Fruit fly (Drosophila melanogaster) whole organism, embryonic: ENCODE measurements around the gene heph.

ENCODE experiments used
- Antp ChIP-seq: fragments of 200-800 bp; sonication (Bioruptor generic); optimal IDR thresholded peaks from 3 replicates; lab custom pipeline; 2016; ENCODE audit warnings: missing biosample characterization, missing genetic modification characterization
- CG12155 ChIP-seq: fragments of 200-800 bp; sonication (Bioruptor generic); optimal IDR thresholded peaks from 3 replicates; lab custom pipeline; 2016; ENCODE audit warnings: missing biosample characterization, missing genetic modification characterization
- CG12659 ChIP-seq: fragments of 200-800 bp; sonication (Bioruptor generic); optimal IDR thresholded peaks from 3 replicates; lab custom pipeline; 2017; ENCODE audit warnings: mild to moderate bottlenecking, missing biosample characterization, missing genetic modification reagents, missing genetic modification characterization
- CG13296 ChIP-seq: fragments of 200-800 bp; sonication (Bioruptor generic); optimal IDR thresholded peaks from 3 replicates; lab custom pipeline; 2018; ENCODE audit warnings: missing biosample characterization, mild to moderate bottlenecking, missing genetic modification characterization
- CG13894 ChIP-seq: fragments of 200-800 bp; sonication (Bioruptor generic); optimal IDR thresholded peaks from 3 replicates; lab custom pipeline; 2018; ENCODE audit warnings: missing biosample characterization, mild to moderate bottlenecking, missing genetic modification characterization, moderate library complexity
- CG14441 ChIP-seq: fragments of 200-800 bp; sonication (Bioruptor generic); IDR thresholded peaks from 2 replicates; pipeline ENCODE4 v1.3.6; 2022; ENCODE audit warnings: missing biosample characterization, missing genetic modification characterization
- CG15601 ChIP-seq: fragments of 200-800 bp; sonication (Bioruptor generic); optimal IDR thresholded peaks from 3 replicates; lab custom pipeline; 2019; ENCODE audit warnings: missing biosample characterization, mild to moderate bottlenecking, missing genetic modification characterization, moderate library complexity
- CG1603 ChIP-seq: fragments of 200-800 bp; sonication (Bioruptor generic); optimal IDR thresholded peaks from 2 replicates; lab custom pipeline; 2019; ENCODE audit warnings: missing biosample characterization, mild to moderate bottlenecking, missing genetic modification characterization, moderate library complexity
- CG17328 ChIP-seq: fragments of 200-800 bp; sonication (Bioruptor generic); IDR thresholded peaks from 2 replicates; pipeline ENCODE4 v1.3.6; 2022; ENCODE audit warnings: missing biosample characterization, missing genetic modification characterization
- CG17802 ChIP-seq: fragments of 200-800 bp; sonication (Bioruptor generic); optimal IDR thresholded peaks from 2 replicates; lab custom pipeline; 2018; ENCODE audit warnings: missing biosample characterization, mild to moderate bottlenecking, missing genetic modification characterization, moderate library complexity
- CG1832 ChIP-seq: fragments of 200-800 bp; sonication (Bioruptor generic); optimal IDR thresholded peaks from 2 replicates; lab custom pipeline; 2017; ENCODE audit warnings: missing biosample characterization, mild to moderate bottlenecking, missing genetic modification characterization, inconsistent platforms
- CG2120 ChIP-seq: fragments of 200-800 bp; sonication (Bioruptor generic); optimal IDR thresholded peaks from 3 replicates; lab custom pipeline; 2016; ENCODE audit warnings: missing biosample characterization, missing genetic modification characterization
- CG2199 ChIP-seq: fragments of 200-800 bp; sonication (Bioruptor generic); IDR thresholded peaks from 3 replicates; pipeline ENCODE4 v1.3.6; 2022; ENCODE audit warnings: missing biosample characterization, missing genetic modification characterization
- CG34224 ChIP-seq: fragments of 200-800 bp; sonication (Bioruptor generic); IDR thresholded peaks from 3 replicates; pipeline ENCODE4 v1.3.6; 2022; ENCODE audit warnings: missing biosample characterization, missing genetic modification characterization; ENCODE audit not compliant: partially characterized antibody
- CG34422 ChIP-seq: fragments of 200-800 bp; sonication (Bioruptor generic); IDR thresholded peaks from 3 replicates; pipeline ENCODE4 v1.3.6; 2022; ENCODE audit warnings: missing biosample characterization, missing genetic modification characterization
- CG3995 ChIP-seq: fragments of 200-800 bp; sonication (Bioruptor generic); optimal IDR thresholded peaks from 3 replicates; lab custom pipeline; 2016; ENCODE audit warnings: missing biosample characterization, missing genetic modification characterization
- CG6175 ChIP-seq: fragments of 200-800 bp; sonication (Bioruptor generic); IDR thresholded peaks from 3 replicates; pipeline ENCODE4 v1.3.6; 2022; ENCODE audit warnings: missing biosample characterization, missing genetic modification characterization
- CG7839 ChIP-seq: fragments of 200-800 bp; sonication (Bioruptor generic); optimal IDR thresholded peaks from 3 replicates; lab custom pipeline; 2018; ENCODE audit warnings: missing biosample characterization, mild to moderate bottlenecking, missing genetic modification characterization, moderate library complexity
- CG9932 ChIP-seq: fragments of 200-800 bp; sonication (Bioruptor generic); IDR thresholded peaks from 2 replicates; pipeline ENCODE4 v1.3.6; 2022; ENCODE audit warnings: missing biosample characterization, missing genetic modification characterization
- Doc3 ChIP-seq: fragments of 200-800 bp; sonication (Bioruptor generic); IDR thresholded peaks from 3 replicates; pipeline ENCODE4 v1.3.6; 2022; ENCODE audit warnings: missing biosample characterization, missing genetic modification characterization; ENCODE audit not compliant: partially characterized antibody
- E2f2 ChIP-seq: fragments of 200-800 bp; sonication (Bioruptor generic); IDR thresholded peaks from 2 replicates; pipeline ENCODE4 v1.3.6; 2022; ENCODE audit warnings: missing biosample characterization, missing genetic modification characterization
- Eip74EF ChIP-seq, 2 experiments: fragments of 200-800 bp in 1 of 2; fragments of >200 bp in 1 of 2; sonication (Bioruptor generic) in 1 of 2; optimal IDR thresholded peaks; 2 replicates each; lab custom pipeline; 2017 to 2019; ENCODE audit warnings: missing biosample characterization in 2 of 2, missing genetic modification characterization in 2 of 2, mild to moderate bottlenecking in 1 of 2, moderate library complexity in 1 of 2
- Hey ChIP-seq: fragments of 200-800 bp; sonication (Bioruptor generic); optimal IDR thresholded peaks from 3 replicates; lab custom pipeline; 2018; ENCODE audit warnings: missing biosample characterization, mild to moderate bottlenecking, missing genetic modification characterization
- Mad ChIP-seq: fragments of 200-800 bp; sonication (Bioruptor generic); optimal IDR thresholded peaks from 2 replicates; lab custom pipeline; 2016; ENCODE audit warnings: missing biosample characterization, missing genetic modification characterization
- Pdp1 ChIP-seq, 2 experiments: fragments of 200-800 bp; sonication (Bioruptor generic); optimal IDR thresholded peaks; 3 replicates each; lab custom pipeline; 2016; ENCODE audit warnings: missing biosample characterization in 2 of 2, missing genetic modification characterization in 2 of 2, mild to moderate bottlenecking in 1 of 2, moderate library complexity in 1 of 2
- Sox102F ChIP-seq: fragments of 200-800 bp; sonication (Bioruptor generic); optimal IDR thresholded peaks from 2 replicates; lab custom pipeline; 2018; ENCODE audit warnings: missing biosample characterization, mild to moderate bottlenecking, missing genetic modification characterization, moderate library complexity
- Stat92E ChIP-seq, 3 experiments: fragments of >200 bp in 2 of 3; fragments of 200-800 bp in 1 of 3; sonication (Bioruptor generic) in 1 of 3; optimal IDR thresholded peaks; 2 replicates each; lab custom pipeline; 2017 to 2019; ENCODE audit warnings: missing biosample characterization in 3 of 3, missing genetic modification characterization in 3 of 3, mild to moderate bottlenecking in 1 of 3, moderate library complexity in 1 of 3
- Usf ChIP-seq: fragments of 200-800 bp; sonication (Bioruptor generic); optimal IDR thresholded peaks from 2 replicates; lab custom pipeline; 2017; ENCODE audit warnings: missing genotype, missing biosample characterization, missing genetic modification characterization
- al ChIP-seq: fragments of 200-800 bp; sonication (Bioruptor generic); IDR thresholded peaks from 2 replicates; pipeline ENCODE4 v1.3.6; 2022; ENCODE audit warnings: missing biosample characterization, missing genetic modification characterization
- az2 ChIP-seq: fragments of 200-800 bp; sonication (Bioruptor generic); optimal IDR thresholded peaks from 3 replicates; lab custom pipeline; 2016; ENCODE audit warnings: missing biosample characterization, missing genetic modification characterization
- bab2 ChIP-seq: fragments of 200-800 bp; sonication (Bioruptor generic); optimal IDR thresholded peaks from 2 replicates; lab custom pipeline; 2016; ENCODE audit warnings: missing biosample characterization, missing genetic modification characterization
- br ChIP-seq: fragments of >200 bp; optimal IDR thresholded peaks from 2 replicates; lab custom pipeline; 2017
- corto ChIP-seq: fragments of 200-800 bp; sonication (Bioruptor generic); optimal IDR thresholded peaks from 2 replicates; lab custom pipeline; 2016; ENCODE audit warnings: missing biosample characterization, mild to moderate bottlenecking, missing genetic modification characterization, moderate library complexity
- dati ChIP-seq: fragments of 200-800 bp; sonication (Bioruptor generic); IDR thresholded peaks from 2 replicates; pipeline ENCODE4 v1.3.6; 2022; ENCODE audit warnings: missing biosample characterization, missing genetic modification characterization
- dysf ChIP-seq: fragments of 200-800 bp; sonication (Bioruptor generic); IDR thresholded peaks from 3 replicates; pipeline ENCODE4 v1.3.6; 2022; ENCODE audit warnings: missing biosample characterization, missing genetic modification characterization
- ems ChIP-seq: fragments of 200-800 bp; sonication (Bioruptor generic); optimal IDR thresholded peaks from 3 replicates; lab custom pipeline; 2016; ENCODE audit warnings: missing biosample characterization, missing genetic modification characterization
- exex ChIP-seq: fragments of 200-800 bp; sonication (Bioruptor generic); optimal IDR thresholded peaks from 4 replicates; lab custom pipeline; 2018; ENCODE audit warnings: missing biosample characterization, mild to moderate bottlenecking, missing genetic modification characterization, moderate library complexity
- eyg ChIP-seq: fragments of 200-800 bp; sonication (Bioruptor generic); optimal IDR thresholded peaks from 3 replicates; lab custom pipeline; 2016; ENCODE audit warnings: missing biosample characterization, missing genetic modification characterization
- fd3F ChIP-seq: fragments of 200-800 bp; sonication (Bioruptor generic); optimal IDR thresholded peaks from 2 replicates; lab custom pipeline; 2018; ENCODE audit warnings: missing biosample characterization, mild to moderate bottlenecking, missing genetic modification characterization, moderate library complexity
- gro ChIP-seq: fragments of 200-800 bp; sonication (Bioruptor generic); optimal IDR thresholded peaks from 2 replicates; lab custom pipeline; 2016; ENCODE audit warnings: missing biosample characterization, missing genetic modification characterization
- gt ChIP-seq: fragments of 200-800 bp; sonication (Bioruptor generic); IDR thresholded peaks from 2 replicates; pipeline ENCODE4 v1.3.6; 2022; ENCODE audit warnings: missing biosample characterization, missing genetic modification characterization
- hbn ChIP-seq: fragments of 200-800 bp; sonication (Bioruptor generic); IDR thresholded peaks from 2 replicates; pipeline ENCODE4 v1.3.6; 2022; ENCODE audit warnings: missing biosample characterization, missing genetic modification characterization; ENCODE audit not compliant: partially characterized antibody
- pb ChIP-seq: fragments of 200-800 bp; sonication (Bioruptor generic); optimal IDR thresholded peaks from 3 replicates; lab custom pipeline; 2016; ENCODE audit warnings: missing biosample characterization, missing genetic modification characterization
- pnt ChIP-seq: fragments of 200-800 bp; sonication (Bioruptor generic); optimal IDR thresholded peaks from 3 replicates; lab custom pipeline; 2016; ENCODE audit warnings: missing biosample characterization, missing genetic modification characterization
- ranshi ChIP-seq: fragments of 200-800 bp; sonication (Bioruptor generic); IDR thresholded peaks from 2 replicates; pipeline ENCODE4 v1.3.6; 2022; ENCODE audit warnings: missing biosample characterization, missing genetic modification characterization
- sens ChIP-seq: fragments of 200-800 bp; sonication (Bioruptor generic); peaks from one replicate; lab custom pipeline; 2016; ENCODE audit warnings: missing biosample characterization, missing genetic modification characterization
- seq ChIP-seq: fragments of 200-800 bp; sonication (Bioruptor generic); IDR thresholded peaks from 2 replicates; pipeline ENCODE4 v1.3.6; 2022; ENCODE audit warnings: missing biosample characterization, missing genetic modification characterization
- stwl ChIP-seq: fragments of 200-800 bp; sonication (Bioruptor generic); optimal IDR thresholded peaks from 3 replicates; lab custom pipeline; 2018; ENCODE audit warnings: missing biosample characterization, mild to moderate bottlenecking, missing genetic modification characterization, moderate library complexity
- tin ChIP-seq: fragments of 200-800 bp; sonication (Bioruptor generic); optimal IDR thresholded peaks from 3 replicates; lab custom pipeline; 2016; ENCODE audit warnings: missing biosample characterization, missing genetic modification characterization
- vnd ChIP-seq: fragments of 200-800 bp; sonication (Bioruptor generic); IDR thresholded peaks from 3 replicates; pipeline ENCODE4 v1.3.6; 2022; ENCODE audit warnings: missing biosample characterization, missing genetic modification characterization; ENCODE audit not compliant: partially characterized antibody
- zfh2 ChIP-seq: fragments of 200-800 bp; sonication (Bioruptor generic); optimal IDR thresholded peaks from 2 replicates; lab custom pipeline; 2016; ENCODE audit warnings: missing biosample characterization, missing genetic modification characterization

The heph gene

dm6 chr3R:31941580-31941979 is 73.7 kb downstream of the heph start (continued):
- TF ChIP-seq Hey (tag; lab: Kevin White, UChicago) (no peak), CG13296 (peak; percentile 60), Mad (GFP tag; lab: Kevin White, UChicago) (no peak), CG1832 (GFP tag; lab: Kevin White, UChicago) (no peak), CG12155 (GFP tag; lab: Kevin White, UChicago) (no peak), CG34224 (no peak), Antp (GFP tag; lab: Kevin White, UChicago) (no peak), Sox102F (GFP tag; lab: Kevin White, UChicago) (peak; percentile 90), CG12659 (GFP tag; lab: Kevin White, UChicago) (peak; percentile 45), CG17802 (tag; lab: Kevin White, UChicago) (no peak), Pdp1 (GFP tag; optimal IDR thresholded peaks at IDR 0.05; lab: Kevin White, UChicago) (peak; percentile 7 to 52), corto (GFP tag; lab: Kevin White, UChicago) (peak; percentile 96), eyg (GFP tag; lab: Kevin White, UChicago) (no peak), CG14441 (GFP tag; lab: Robert Waterston, UW) (peak; percentile 67), tin (GFP tag; lab: Kevin White, UChicago) (peak; percentile 22), bab2 (GFP tag; lab: Kevin White, UChicago) (peak; percentile 38), CG2120 (GFP tag; lab: Kevin White, UChicago) (no peak), br (lab: Kevin White, UChicago) (no peak), CG6175 (GFP tag; lab: Robert Waterston, UW) (no peak), pb (GFP tag; lab: Kevin White, UChicago) (no peak), CG15601 (tag; lab: Kevin White, UChicago) (peak; percentile 47), fd3F (GFP tag; lab: Kevin White, UChicago) (no peak), Usf (no peak), CG2199 (GFP tag; lab: Robert Waterston, UW) (no peak), az2 (peak; percentile 55), CG1603 (peak; percentile 46), gro (GFP tag; lab: Kevin White, UChicago) (no peak), ranshi (GFP tag; lab: Robert Waterston, UW) (peak; percentile 57), E2f2 (no peak), CG3995 (GFP tag; lab: Kevin White, UChicago) (no peak), CG9932 (GFP tag; lab: Robert Waterston, UW) (no peak), hbn (GFP tag; lab: Robert Waterston, UW) (no peak), CG13894 (tag; lab: Kevin White, UChicago) (no peak), CG17328 (GFP tag; lab: Robert Waterston, UW) (peak; percentile 74), stwl (tag; lab: Kevin White, UChicago) (no peak), Stat92E (GFP tag; optimal IDR thresholded peaks at IDR 0.05; lab: Kevin White, UChicago) (peak in 1 of 3 experiments; percentile 45), zfh2 (GFP tag; lab: Kevin White, UChicago) (no peak), pnt (GFP tag; lab: Kevin White, UChicago) (no peak), ems (GFP tag; lab: Kevin White, UChicago) (peak; percentile 23), CG7839 (tag; lab: Kevin White, UChicago) (peak; percentile 66), vnd (GFP tag; lab: Robert Waterston, UW) (no peak), al (no peak), dati (peak; percentile 30; the same call in 1 of the 2 replicates), seq (peak; percentile 55), exex (tag; lab: Kevin White, UChicago) (no peak), dysf (GFP tag; lab: Robert Waterston, UW) (peak; percentile 68), Doc3 (no peak), Eip74EF (GFP tag; optimal IDR thresholded peaks at IDR 0.05; lab: Kevin White, UChicago) (peak in 1 of 2 experiments; percentile 67), gt (GFP tag; lab: Robert Waterston, UW) (peak; percentile 33; the same call in 1 of the 2 replicates), sens (peak; percentile 92), CG34422 (GFP tag; lab: Robert Waterston, UW) (peak; percentile 55; the same call in 1 of the 3 replicates)
